Worm (Caenorhabditis elegans): Measurements from ENCODE around the gene rfs-1.

Gene rfs-1

DNA sequence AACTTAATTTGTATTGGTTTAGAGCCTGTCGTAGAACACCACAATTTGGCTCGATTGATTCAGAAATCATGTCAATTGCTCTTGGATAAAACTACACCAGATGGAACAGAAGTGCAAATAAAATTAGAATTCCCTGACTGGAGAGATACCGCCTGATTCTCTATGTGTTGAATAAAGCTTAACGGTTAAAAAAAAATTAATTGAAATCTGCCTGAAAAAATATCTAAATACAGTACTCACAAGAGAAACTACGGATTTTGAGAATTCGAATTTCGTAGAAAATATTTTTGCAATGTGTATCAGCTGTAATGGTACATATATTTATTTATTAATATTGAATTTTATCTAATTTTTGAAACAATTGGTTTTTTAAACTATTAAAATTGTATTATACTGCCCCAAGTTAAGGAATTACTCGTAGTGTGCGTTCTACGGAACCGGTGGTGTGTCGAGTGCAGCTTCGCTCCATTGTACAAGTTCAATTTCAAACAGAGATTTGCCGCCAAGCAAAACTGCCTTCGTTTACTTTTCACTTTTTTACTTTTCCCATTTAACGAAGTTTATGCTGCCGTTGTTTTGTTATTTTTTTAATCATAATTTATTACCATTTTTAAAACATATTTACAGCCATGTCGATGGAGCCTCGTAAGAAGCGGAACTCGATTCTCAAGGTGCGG, 23.9 kb downstream of the rfs-1 start, which contains the start of gene knl-1 (continued):
- TF ChIP-seq ets-4 (tag; optimal IDR thresholded peaks at IDR 0.05) (peak; percentile 65), lim-6 (tag; optimal IDR thresholded peaks at IDR 0.05) (peak; percentile 1), nfya-1 (tag; optimal IDR thresholded peaks at IDR 0.05) (peak; percentile 33), ahr-1 (tag; optimal IDR thresholded peaks at IDR 0.05) (peak; percentile 50), unc-3 (GFP tag; conservative IDR thresholded peaks at IDR 0.05) (no peak), unc-3 (tag; optimal IDR thresholded peaks at IDR 0.05) (peak; percentile 21), pax-1 (tag; optimal IDR thresholded peaks at IDR 0.05) (no peak), che-1 (tag; optimal IDR thresholded peaks at IDR 0.05) (no peak), unc-86 (tag; optimal IDR thresholded peaks at IDR 0.05) (peak; percentile 25), ceh-31 (tag; optimal IDR thresholded peaks at IDR 0.05) (peak; percentile 89), ceh-34 (tag; optimal IDR thresholded peaks at IDR 0.05) (peak; percentile 38), K02D7.2 (tag; optimal IDR thresholded peaks at IDR 0.05) (no peak), dmd-4 (tag; optimal IDR thresholded peaks at IDR 0.05; ENCODE audit: borderline replicate concordance) (no peak), gmeb-2 (tag; optimal IDR thresholded peaks at IDR 0.05) (no peak), zip-5 (tag; optimal IDR thresholded peaks at IDR 0.05) (peak; percentile 87), C08G9.2 (tag; optimal IDR thresholded peaks at IDR 0.05) (peak; percentile 68), F13H6.1 (tag; optimal IDR thresholded peaks at IDR 0.05) (peak; percentile 2), C38D4.7 (GFP tag; optimal IDR thresholded peaks at IDR 0.05) (peak; percentile 7)

DNA sequence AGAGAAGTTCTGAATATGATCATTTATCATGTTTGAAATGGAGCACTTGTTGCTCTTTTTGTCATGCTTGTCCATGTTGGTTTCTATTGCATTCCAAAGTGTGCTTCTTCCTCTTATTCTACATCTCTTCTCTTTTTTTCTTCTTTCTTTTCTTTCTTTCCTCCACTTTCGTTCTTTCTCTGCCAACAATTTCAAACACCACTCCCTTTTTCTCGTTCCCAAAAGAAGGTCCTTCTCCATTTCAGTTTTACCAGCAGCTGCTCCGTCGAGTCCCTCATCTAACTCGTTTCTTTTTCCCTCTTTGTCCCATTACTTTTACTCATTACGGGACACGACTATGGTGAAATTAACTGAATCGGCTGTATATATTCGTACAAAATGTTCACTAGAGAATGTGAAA, 28.7 kb downstream of the rfs-1 start, which contains the start of gene F09G8.5:
Gene F09G8.5 (plus strand): TSS at position 38 of the 400 bp plus-strand sequence.
- TF ChIP-seq unc-42 (tag; optimal IDR thresholded peaks at IDR 0.05) (no peak), K09A11.1 (tag; optimal IDR thresholded peaks at IDR 0.05; ENCODE audit: insufficient read depth) (no peak), ets-4 (tag; optimal IDR thresholded peaks at IDR 0.05) (no peak), ama-1 (optimal IDR thresholded peaks at IDR 0.05) (no peak), syd-9 (tag; optimal IDR thresholded peaks at IDR 0.05) (no peak), C08G9.2 (tag; optimal IDR thresholded peaks at IDR 0.05) (no peak), rnt-1 (tag; optimal IDR thresholded peaks at IDR 0.05) (no peak), unc-3 (GFP tag; conservative IDR thresholded peaks at IDR 0.05) (no peak), unc-3 (tag; optimal IDR thresholded peaks at IDR 0.05) (no peak), fax-1 (tag; optimal IDR thresholded peaks at IDR 0.05) (no peak), hlh-8 (tag; optimal IDR thresholded peaks at IDR 0.05) (no peak), unc-86 (tag; optimal IDR thresholded peaks at IDR 0.05) (no peak), nhr-232 (tag; optimal IDR thresholded peaks at IDR 0.05) (no peak), che-1 (tag; optimal IDR thresholded peaks at IDR 0.05) (no peak), pat-9 (tag; optimal IDR thresholded peaks at IDR 0.05) (no peak), ceh-30 (tag; optimal IDR thresholded peaks at IDR 0.05) (no peak), pag-3 (tag; optimal IDR thresholded peaks at IDR 0.05; ENCODE audit: borderline replicate concordance) (no peak), eyg-1 (tag; optimal IDR thresholded peaks at IDR 0.05) (no peak)

DNA sequence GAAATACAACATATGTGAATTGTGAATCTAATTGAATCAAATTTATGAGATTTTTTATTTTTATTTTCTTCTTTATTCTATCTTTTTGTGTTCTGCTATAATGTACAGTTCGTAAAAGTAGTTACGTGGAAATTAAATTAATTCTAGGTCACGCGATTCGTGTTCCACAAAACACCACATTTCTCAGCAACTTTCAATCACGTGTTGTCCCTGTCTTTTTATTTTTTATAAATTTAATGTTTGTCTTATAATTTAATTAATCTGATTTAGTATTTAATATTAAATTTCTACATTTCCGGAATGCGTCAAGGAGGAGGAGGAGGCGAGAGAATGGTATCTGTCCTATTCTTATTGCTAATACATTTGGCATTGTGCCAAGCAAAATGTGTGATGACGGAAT, 31.8 kb downstream of the rfs-1 start, which contains the start of gene ncr-2:
Gene ncr-2 (plus strand): TSS at position 301 of the 400 bp plus-strand sequence.
- TF ChIP-seq ceh-9 (tag; optimal IDR thresholded peaks at IDR 0.05) (no peak), hlh-30 (tag; optimal IDR thresholded peaks at IDR 0.05; ENCODE audit: insufficient read depth) (no peak), fkh-6 (tag; optimal IDR thresholded peaks at IDR 0.05) (no peak), odd-2 (tag; optimal IDR thresholded peaks at IDR 0.05) (no peak), ahr-1 (tag; optimal IDR thresholded peaks at IDR 0.05) (no peak), unc-3 (GFP tag; conservative IDR thresholded peaks at IDR 0.05) (no peak), unc-3 (tag; optimal IDR thresholded peaks at IDR 0.05) (no peak), ceh-6 (GFP tag; optimal IDR thresholded peaks at IDR 0.05) (no peak), Y22D7AL.16 (tag; optimal IDR thresholded peaks at IDR 0.05) (no peak), dmd-4 (tag; optimal IDR thresholded peaks at IDR 0.05; ENCODE audit: borderline replicate concordance) (no peak), elt-2 (tag; optimal IDR thresholded peaks at IDR 0.05) (no peak), unc-86 (tag; optimal IDR thresholded peaks at IDR 0.05) (no peak), ceh-34 (tag; optimal IDR thresholded peaks at IDR 0.05) (no peak), ztf-16 (tag; optimal IDR thresholded peaks at IDR 0.05) (no peak)

Measured in whole organism, late embryonic.